Fruit fly (Drosophila melanogaster): ENCODE results near the gene CG11151.

The CG11151 gene

DNA sequence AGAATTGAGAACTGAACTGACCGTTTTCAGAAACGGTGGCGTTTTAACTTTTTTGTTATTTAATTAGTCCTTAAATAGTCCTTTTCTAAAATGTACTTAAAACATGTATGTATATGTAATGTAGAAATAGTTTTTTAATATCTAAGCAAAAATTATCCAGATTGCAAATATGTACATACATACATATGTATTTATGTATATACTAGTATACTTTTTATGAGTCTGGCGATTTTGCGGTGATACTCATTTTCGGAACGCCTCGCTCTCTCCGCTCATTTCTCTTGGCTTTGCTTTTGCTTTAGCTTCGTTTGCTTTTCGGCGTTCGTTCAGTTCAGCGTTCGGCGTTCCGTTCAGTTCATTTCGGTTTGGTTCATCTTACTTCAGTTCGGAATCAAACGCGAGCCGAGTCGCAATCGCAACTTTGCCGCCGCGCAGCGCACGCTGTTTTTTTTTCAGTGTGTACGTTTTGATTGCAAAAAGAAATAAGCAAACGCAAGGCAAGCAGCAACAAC, 22.9 kb downstream of the CG11151 start, which contains the start of gene rdgB (continued):
- TF ChIP-seq p53 (GFP tag; optimal IDR thresholded peaks at IDR 0.05) (no peak), ash1 (GFP tag; optimal IDR thresholded peaks at IDR 0.05) (no peak), CG31365 (tag; optimal IDR thresholded peaks at IDR 0.05) (no peak), CG17568 (GFP tag; optimal IDR thresholded peaks at IDR 0.05) (peak; percentile 10), D (optimal IDR thresholded peaks at IDR 0.05) (no peak), D (GFP tag; optimal IDR thresholded peaks at IDR 0.05) (peak; percentile 76), CG3726 (GFP tag; IDR thresholded peaks at IDR 0.05) (no peak), CG8944 (GFP tag; optimal IDR thresholded peaks at IDR 0.05) (no peak), Abd-B (GFP tag; optimal IDR thresholded peaks at IDR 0.05) (peak; percentile 84), CG42726 (GFP tag; IDR thresholded peaks at IDR 0.05; ENCODE audit: partially characterized antibody) (no peak), onecut (GFP tag; IDR thresholded peaks at IDR 0.05) (peak; percentile 55), CG12942 (GFP tag; optimal IDR thresholded peaks at IDR 0.05) (peak; percentile 66), Opbp (GFP tag; IDR thresholded peaks at IDR 0.05; ENCODE audit: partially characterized antibody) (no peak), CG32532 (GFP tag; IDR thresholded peaks at IDR 0.05) (peak; percentile 73), CG17385 (GFP tag; optimal IDR thresholded peaks at IDR 0.05) (peak; percentile 80), CG17829 (tag; optimal IDR thresholded peaks at IDR 0.05) (peak; percentile 82), nmo (GFP tag; optimal IDR thresholded peaks at IDR 0.05) (peak; percentile 88), CG17361 (GFP tag; IDR thresholded peaks at IDR 0.05) (peak; percentile 94), Mad (GFP tag; optimal IDR thresholded peaks at IDR 0.05) (peak; percentile 62), CG4707 (GFP tag; optimal IDR thresholded peaks at IDR 0.05) (no peak), CG10959 (GFP tag; IDR thresholded peaks at IDR 0.05) (no peak), CoRest (tag; optimal IDR thresholded peaks at IDR 0.05) (peak; percentile 91), CG12219 (GFP tag; optimal IDR thresholded peaks at IDR 0.05) (peak; percentile 26), wek (GFP tag; optimal IDR thresholded peaks at IDR 0.05) (no peak), CG13894 (tag; optimal IDR thresholded peaks at IDR 0.05) (no peak), CG4854 (GFP tag; optimal IDR thresholded peaks at IDR 0.05) (peak; percentile 40), lab (GFP tag; optimal IDR thresholded peaks at IDR 0.05) (peak; percentile 78), jigr1 (GFP tag; IDR thresholded peaks at IDR 0.05) (peak; percentile 47; the same call in 1 of the 3 replicates), Side (GFP tag; optimal IDR thresholded peaks at IDR 0.05) (no peak), TFAM (GFP tag; optimal IDR thresholded peaks at IDR 0.05) (no peak), CG8281 (tag; optimal IDR thresholded peaks at IDR 0.05) (peak; percentile 51), CG11504 (tag; optimal IDR thresholded peaks at IDR 0.05) (peak; percentile 88), CG11723 (GFP tag; optimal IDR thresholded peaks at IDR 0.05) (peak; percentile 72), CG7745 (tag; optimal IDR thresholded peaks at IDR 0.05) (no peak), C15 (GFP tag; IDR thresholded peaks at IDR 0.05) (0 out of 3 replicates have a peak, but pooled peaks have one; percentile 38), CG12104 (GFP tag; optimal IDR thresholded peaks at IDR 0.05) (peak; percentile 69), run (tag; optimal IDR thresholded peaks at IDR 0.05) (peak; percentile 68), fd102C (GFP tag; optimal IDR thresholded peaks at IDR 0.05) (no peak), sd (tag; optimal IDR thresholded peaks at IDR 0.05) (no peak), CG16863 (GFP tag; optimal IDR thresholded peaks at IDR 0.05) (peak; percentile 7), inv (GFP tag; IDR thresholded peaks at IDR 0.05; ENCODE audit: partially characterized antibody) (no peak), Blimp-1 (GFP tag; optimal IDR thresholded peaks at IDR 0.05) (peak; percentile 77), ssp (GFP tag; IDR thresholded peaks at IDR 0.05) (peak; percentile 68), tx (GFP tag; optimal IDR thresholded peaks at IDR 0.05) (no peak), BtbVII (GFP tag; optimal IDR thresholded peaks at IDR 0.05) (peak; percentile 46), CG2889 (GFP tag; IDR thresholded peaks at IDR 0.05) (0 out of 3 replicates have a peak, but pooled peaks have one; percentile 39), toy (GFP tag; IDR thresholded peaks at IDR 0.05) (0 out of 2 replicates have a peak, but pooled peaks have one; percentile 33), Atf6 (GFP tag; IDR thresholded peaks at IDR 0.05) (peak; percentile 70; the same call in 1 of the 2 replicates), her (GFP tag; optimal IDR thresholded peaks at IDR 0.05) (no peak), dpn (GFP tag; optimal IDR thresholded peaks at IDR 0.05) (peak; percentile 32 to 75)
